Worm (Caenorhabditis elegans) whole organism, young adult: ENCODE measurements around the gene C35B1.5.

Source experiments
- B0019.2 ChIP-seq: fragments of 200-800 bp; sonication (Bioruptor generic); conservative IDR thresholded peaks from 2 replicates; pipeline ENCODE4 v1.3.6; 2022; ENCODE audit warnings: missing genetic modification reagents, missing genetic modification characterization, missing compliant biosample characterization
- B0035.1 ChIP-seq: sonication (generic microtip); optimal IDR thresholded peaks from 2 replicates; lab custom pipeline; 2016; ENCODE audit warnings: missing genetic modification characterization, mild to moderate bottlenecking, missing compliant biosample characterization, missing genotype, missing genetic modification reagents
- C17E4.6 ChIP-seq: fragments of 200-800 bp; sonication (Bioruptor generic); IDR thresholded peaks from 2 replicates; pipeline ENCODE4 v1.3.6; 2022; ENCODE audit warnings: missing genetic modification reagents, missing genetic modification characterization, missing compliant biosample characterization
- D2030.7 ChIP-seq: fragments of 200-800 bp; sonication (Bioruptor generic); IDR thresholded peaks from 2 replicates; pipeline ENCODE4 v1.3.6; 2022; ENCODE audit warnings: missing genetic modification reagents, missing genetic modification characterization, missing compliant biosample characterization
- F23B12.7 ChIP-seq: sonication (generic microtip); optimal IDR thresholded peaks from 2 replicates; lab custom pipeline; 2017; ENCODE audit warnings: missing genetic modification characterization, mild to moderate bottlenecking, missing compliant biosample characterization, antibody characterized with exemption, moderate library complexity; ENCODE audit not compliant: insufficient read depth
- F33H1.4 ChIP-seq: fragments of 200-800 bp; sonication (Bioruptor generic); IDR thresholded peaks from 2 replicates; pipeline ENCODE4 v1.3.6; 2022; ENCODE audit warnings: missing genetic modification reagents, missing genetic modification characterization, missing compliant biosample characterization
- F52B5.7 ChIP-seq: sonication (generic microtip); optimal IDR thresholded peaks from 2 replicates; lab custom pipeline; 2016; ENCODE audit warnings: mild to moderate bottlenecking, missing genetic modification characterization, missing compliant biosample characterization
- K11D2.4 ChIP-seq: fragments of 200-800 bp; sonication (Bioruptor generic); IDR thresholded peaks from 2 replicates; pipeline ENCODE4 v1.3.6; 2022; ENCODE audit warnings: missing genetic modification reagents, missing genetic modification characterization, missing compliant biosample characterization
- aptf-3 ChIP-seq: fragments of 200-800 bp; sonication (Bioruptor generic); IDR thresholded peaks from 2 replicates; pipeline ENCODE4 v1.3.6; 2022; ENCODE audit warnings: missing genetic modification characterization, missing compliant biosample characterization
- atf-7 ChIP-seq: sonication (generic microtip); optimal IDR thresholded peaks from 2 replicates; lab custom pipeline; 2017; ENCODE audit warnings: mild to moderate bottlenecking, missing genetic modification characterization, missing compliant biosample characterization
- athp-1 ChIP-seq: sonication (generic microtip); optimal IDR thresholded peaks from 2 replicates; lab custom pipeline; 2017; ENCODE audit warnings: mild to moderate bottlenecking, missing genetic modification characterization, missing compliant biosample characterization
- attf-3 ChIP-seq: fragments of 200-800 bp; sonication (Bioruptor generic); conservative IDR thresholded peaks from 2 replicates; pipeline ENCODE4 v1.3.6; 2022; ENCODE audit warnings: missing genetic modification reagents, missing genetic modification characterization, missing compliant biosample characterization
- attf-6 ChIP-seq: fragments of 200-800 bp; sonication (Bioruptor generic); IDR thresholded peaks from 2 replicates; pipeline ENCODE4 v1.3.6; 2022; ENCODE audit warnings: missing genetic modification reagents, missing genetic modification characterization, missing compliant biosample characterization
- bed-1 ChIP-seq: fragments of 200-800 bp; sonication (Bioruptor generic); IDR thresholded peaks from 2 replicates; pipeline ENCODE4 v1.3.6; 2022; ENCODE audit warnings: missing genetic modification reagents, missing genetic modification characterization, missing compliant biosample characterization
- bed-2 ChIP-seq: fragments of 200-800 bp; sonication (Bioruptor generic); IDR thresholded peaks from 2 replicates; pipeline ENCODE4 v1.3.6; 2022; ENCODE audit warnings: missing genetic modification reagents, missing genetic modification characterization, missing compliant biosample characterization
- ccch-3 ChIP-seq: fragments of 200-800 bp; sonication (Bioruptor generic); optimal IDR thresholded peaks from 2 replicates; lab custom pipeline; 2018; ENCODE audit warnings: mild to moderate bottlenecking, missing genetic modification characterization, missing compliant biosample characterization
- cebp-1 ChIP-seq, 2 experiments: fragments of 200-800 bp in 1 of 2; sonication (Bioruptor generic) in 1 of 2; sonication (generic microtip) in 1 of 2; IDR thresholded peaks in 1 of 2; optimal IDR thresholded peaks in 1 of 2; 2 replicates each; pipeline versions ENCODE4 v1.3.6 to Lab custom; 2017 to 2022; ENCODE audit warnings: missing compliant biosample characterization in 2 of 2, missing genetic modification characterization in 2 of 2, mild to moderate bottlenecking in 1 of 2, missing genetic modification reagents in 1 of 2, moderate library complexity in 1 of 2
- cebp-2 ChIP-seq: fragments of 200-800 bp; sonication (Bioruptor generic); IDR thresholded peaks from 2 replicates; pipeline ENCODE4 v1.3.6; 2022; ENCODE audit warnings: missing genetic modification characterization, missing compliant biosample characterization
- ceh-100 ChIP-seq: fragments of 200-800 bp; sonication (Bioruptor generic); IDR thresholded peaks from 2 replicates; pipeline ENCODE4 v1.3.6; 2022; ENCODE audit warnings: missing genetic modification reagents, missing genetic modification characterization, missing compliant biosample characterization
- ceh-58 ChIP-seq: fragments of 200-800 bp; sonication (Bioruptor generic); IDR thresholded peaks from 2 replicates; pipeline ENCODE4 v1.3.6; 2022; ENCODE audit warnings: missing genetic modification characterization, missing compliant biosample characterization
- chd-7 ChIP-seq: sonication (generic microtip); optimal IDR thresholded peaks from 2 replicates; lab custom pipeline; 2016; ENCODE audit warnings: mild to moderate bottlenecking, missing genetic modification characterization, moderate library complexity, missing compliant biosample characterization
- dpl-1 ChIP-seq: fragments of 150-350 bp; optimal IDR thresholded peaks from 2 replicates; lab custom pipeline; 2014; ENCODE audit warnings: missing biosample characterization, missing genetic modification reagents, missing genetic modification characterization
- efl-1 ChIP-seq: fragments of 150-350 bp; optimal IDR thresholded peaks from 2 replicates; lab custom pipeline; 2014; ENCODE audit warnings: missing biosample characterization, missing genetic modification reagents, missing genetic modification characterization
- gei-17 ChIP-seq: fragments of 200-800 bp; sonication (Bioruptor generic); optimal IDR thresholded peaks from 2 replicates; lab custom pipeline; 2018; ENCODE audit warnings: mild to moderate bottlenecking, missing genetic modification characterization, missing compliant biosample characterization
- hlh-12 ChIP-seq: sonication (generic microtip); optimal IDR thresholded peaks from 2 replicates; lab custom pipeline; 2016; ENCODE audit warnings: missing genetic modification characterization, missing compliant biosample characterization
- hmg-20 ChIP-seq: fragments of 200-800 bp; sonication (Bioruptor generic); IDR thresholded peaks from 2 replicates; pipeline ENCODE4 v1.3.6; 2022; ENCODE audit warnings: missing genetic modification reagents, missing genetic modification characterization, missing compliant biosample characterization
- lag-1 ChIP-seq: fragments of 200-800 bp; sonication (Bioruptor generic); IDR thresholded peaks from 2 replicates; pipeline ENCODE4 v1.3.6; 2022; ENCODE audit warnings: missing genetic modification reagents, missing genetic modification characterization, missing compliant biosample characterization
- lin-26 ChIP-seq: fragments of 200-800 bp; sonication (Bioruptor generic); IDR thresholded peaks from 2 replicates; pipeline ENCODE4 v1.3.6; 2022; ENCODE audit warnings: missing genetic modification reagents, missing genetic modification characterization, missing compliant biosample characterization
- lsl-1 ChIP-seq: fragments of 200-800 bp; sonication (Bioruptor generic); optimal IDR thresholded peaks from 2 replicates; lab custom pipeline; 2018; ENCODE audit warnings: mild to moderate bottlenecking, missing genetic modification characterization, moderate library complexity, missing compliant biosample characterization
- madf-6 ChIP-seq: fragments of 200-800 bp; sonication (Bioruptor generic); IDR thresholded peaks from 2 replicates; pipeline ENCODE4 v1.3.6; 2022; ENCODE audit warnings: missing genetic modification reagents, missing genetic modification characterization, missing compliant biosample characterization
- mcd-1 ChIP-seq: fragments of 200-800 bp; sonication (Bioruptor generic); IDR thresholded peaks from 2 replicates; pipeline ENCODE4 v1.3.6; 2022; ENCODE audit warnings: missing genetic modification reagents, missing genetic modification characterization, missing compliant biosample characterization
- mel-28 ChIP-seq: sonication (generic microtip); optimal IDR thresholded peaks from 2 replicates; lab custom pipeline; 2016; ENCODE audit warnings: borderline replicate concordance, mild to moderate bottlenecking, missing genetic modification characterization, missing compliant biosample characterization
- mes-4 ChIP-seq: sonication (generic microtip); optimal IDR thresholded peaks from 2 replicates; lab custom pipeline; 2016; ENCODE audit warnings: missing genotype, missing genetic modification characterization, missing compliant biosample characterization
- nhr-120 ChIP-seq: fragments of 200-800 bp; sonication (Bioruptor generic); IDR thresholded peaks from 2 replicates; pipeline ENCODE4 v1.3.6; 2022; ENCODE audit warnings: missing genetic modification characterization, missing compliant biosample characterization
- nhr-90 ChIP-seq: sonication (generic microtip); optimal IDR thresholded peaks from 2 replicates; lab custom pipeline; 2016; ENCODE audit warnings: missing genotype, mild to moderate bottlenecking, missing genetic modification characterization, missing compliant biosample characterization
- pbrm-1 ChIP-seq: fragments of 200-800 bp; sonication (Bioruptor generic); IDR thresholded peaks from 2 replicates; pipeline ENCODE4 v1.3.6; 2022; ENCODE audit warnings: missing genetic modification reagents, missing genetic modification characterization, missing compliant biosample characterization
- pha-4 ChIP-seq: fragments of 150-350 bp; sonication (generic microtip); optimal IDR thresholded peaks from 2 replicates; lab custom pipeline; 2014; ENCODE audit warnings: missing biosample characterization, missing genetic modification reagents, missing genetic modification characterization
- sea-2 ChIP-seq: fragments of 200-800 bp; sonication (Bioruptor generic); IDR thresholded peaks from 2 replicates; pipeline ENCODE4 v1.3.6; 2022; ENCODE audit warnings: missing genetic modification characterization, missing compliant biosample characterization
- snpc-1.1 ChIP-seq: sonication (generic microtip); optimal IDR thresholded peaks from 2 replicates; lab custom pipeline; 2017; ENCODE audit warnings: missing genetic modification characterization, mild to moderate bottlenecking, missing compliant biosample characterization, antibody characterized with exemption, moderate library complexity, missing genotype, missing genetic modification reagents; ENCODE audit not compliant: insufficient read depth
- snpc-3.4 ChIP-seq: sonication (generic microtip); optimal IDR thresholded peaks from 2 replicates; lab custom pipeline; 2017; ENCODE audit warnings: missing genetic modification characterization, mild to moderate bottlenecking, missing compliant biosample characterization, antibody characterized with exemption, moderate library complexity, missing genotype, missing genetic modification reagents
- snpc-4 ChIP-seq, 5 experiments: fragments of 150-350 bp in 1 of 5; sonication (generic microtip) in 4 of 5; optimal IDR thresholded peaks; 2 replicates each; lab custom pipeline; 2014 to 2018; ENCODE audit warnings: missing genetic modification characterization in 5 of 5, missing biosample characterization in 3 of 5, antibody characterized with exemption in 2 of 5, mild to moderate bottlenecking in 2 of 5, missing compliant biosample characterization in 2 of 5, missing genotype in 2 of 5, moderate library complexity in 2 of 5, missing genetic modification reagents in 1 of 5
- zfh-2 ChIP-seq: fragments of 200-800 bp; sonication (Bioruptor generic); conservative IDR thresholded peaks from 2 replicates; pipeline ENCODE4 v1.3.6; 2022; ENCODE audit warnings: missing genetic modification reagents, missing genetic modification characterization, missing compliant biosample characterization
- zim-3 ChIP-seq: sonication (generic microtip); optimal IDR thresholded peaks from 2 replicates; lab custom pipeline; 2017; ENCODE audit warnings: mild to moderate bottlenecking, missing genetic modification characterization, moderate library complexity, missing compliant biosample characterization
- ztf-18 ChIP-seq: sonication (generic microtip); optimal IDR thresholded peaks from 2 replicates; lab custom pipeline; 2016; ENCODE audit warnings: missing genotype, mild to moderate bottlenecking, missing genetic modification characterization, missing compliant biosample characterization
- ztf-26 ChIP-seq: sonication (generic microtip); optimal IDR thresholded peaks from 2 replicates; lab custom pipeline; 2017; ENCODE audit warnings: missing genetic modification characterization, missing compliant biosample characterization
- ztf-3 ChIP-seq: fragments of 200-800 bp; sonication (Bioruptor generic); optimal IDR thresholded peaks from 2 replicates; lab custom pipeline; 2018; ENCODE audit warnings: mild to moderate bottlenecking, missing genetic modification characterization, missing compliant biosample characterization

C35B1.5 gene

DNA sequence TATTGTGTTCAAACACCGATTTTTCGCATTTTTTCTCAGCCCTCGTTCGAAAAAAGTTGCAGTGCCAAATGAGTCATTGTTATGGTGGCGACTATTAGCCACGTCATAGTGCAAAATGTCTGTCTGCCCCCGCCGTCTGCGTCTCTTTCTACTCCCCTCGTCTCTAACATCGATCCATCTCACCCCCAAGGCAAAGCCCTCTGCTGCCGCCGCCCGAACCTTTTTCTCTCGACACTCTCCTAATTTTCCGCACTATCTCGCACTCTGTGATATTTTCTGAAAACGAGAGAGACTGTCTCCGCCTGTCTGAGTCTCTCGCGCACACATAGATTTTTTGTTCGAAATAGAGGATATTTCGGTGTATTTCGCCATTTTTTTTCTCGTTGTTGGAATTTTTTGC lies 9.1 kb upstream of the C35B1.5 start (continued):
- no peak for TF ChIP-seq bed-1 (GFP tag; lab: Robert Waterston, UW)
- peak; percentile 95 for TF ChIP-seq zfh-2 (GFP tag; lab: Robert Waterston, UW)
- peak; percentile 0 for TF ChIP-seq ztf-18 (tag; lab: Kevin White, UChicago)
- no peak for TF ChIP-seq chd-7 (tag; lab: Kevin White, UChicago)
- no peak for TF ChIP-seq mes-4 (tag; lab: Kevin White, UChicago)
- TF ChIP-seq lag-1 = no peak
- TF ChIP-seq snpc-3.4 (tag; lab: Kevin White, UChicago) = no peak
- no peak for TF ChIP-seq snpc-1.1 (tag; lab: Kevin White, UChicago)

DNA sequence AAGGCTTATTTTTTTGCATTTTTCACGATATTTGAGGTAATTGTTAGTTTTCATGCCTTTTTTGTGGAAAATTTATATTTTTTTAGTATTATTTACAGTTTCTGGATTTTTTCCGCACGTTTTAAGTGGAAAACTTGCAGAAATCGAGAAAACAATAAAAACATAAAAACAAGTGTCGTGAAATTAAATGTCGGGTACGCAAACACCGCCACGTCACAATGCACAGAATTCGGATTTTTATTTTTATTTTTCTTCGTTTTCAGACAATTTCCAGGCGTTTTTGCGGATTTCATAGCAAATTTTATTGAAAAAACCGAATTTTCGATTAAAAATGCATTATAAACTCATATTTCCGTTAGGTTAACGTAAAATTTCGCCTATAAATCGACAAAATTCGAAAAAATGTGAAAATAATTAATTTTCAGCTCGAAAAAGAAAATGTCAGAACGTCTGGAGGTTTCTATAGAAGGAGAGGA lies 1.8 kb upstream of the C35B1.5 start, which contains the start of gene C35B1.2:
Gene C35B1.2 (plus strand): TSS at position 426 of the 476 bp plus-strand sequence.
- no peak for TF ChIP-seq attf-6 (GFP tag; lab: Robert Waterston, UW)
- no peak for TF ChIP-seq attf-3 (GFP tag; lab: Robert Waterston, UW)
- TF ChIP-seq efl-1 (GFP tag; lab: Kevin White, UChicago) = peak; percentile 21
- no peak for TF ChIP-seq dpl-1
- TF ChIP-seq snpc-4 (GFP tag; optimal IDR thresholded peaks at IDR 0.05; lab: Kevin White, UChicago) = no peak
- peak in 1 of 4 experiments; percentile 9 for TF ChIP-seq snpc-4 (tag; optimal IDR thresholded peaks at IDR 0.05; lab: Kevin White, UChicago)
- no peak for TF ChIP-seq mel-28 (tag; lab: Kevin White, UChicago)
- TF ChIP-seq cebp-2 (GFP tag; lab: Robert Waterston, UW) = no peak
- TF ChIP-seq ceh-58 = no peak
- no peak for TF ChIP-seq D2030.7
- peak; percentile 1 for TF ChIP-seq F23B12.7 (tag; lab: Kevin White, UChicago)
- TF ChIP-seq ztf-26 (tag; lab: Kevin White, UChicago) = no peak
- no peak for TF ChIP-seq hmg-20 (GFP tag; lab: Robert Waterston, UW)
- TF ChIP-seq K11D2.4 = no peak
- TF ChIP-seq ceh-100 = no peak
- no peak for TF ChIP-seq bed-2 (GFP tag; lab: Robert Waterston, UW)
- TF ChIP-seq sea-2 (GFP tag; lab: Robert Waterston, UW) = no peak
- TF ChIP-seq gei-17 (GFP tag; lab: Kevin White, UChicago) = no peak
- TF ChIP-seq F52B5.7 (tag; lab: Kevin White, UChicago) = no peak
- 0 out of 2 replicates have a peak, but pooled peaks have one; percentile 13 for TF ChIP-seq F33H1.4 (GFP tag; lab: Robert Waterston, UW)
- TF ChIP-seq lsl-1 = peak; percentile 5
- TF ChIP-seq nhr-90 (tag; lab: Kevin White, UChicago) = no peak
- TF ChIP-seq athp-1 (tag; lab: Kevin White, UChicago) = peak; percentile 93
- TF ChIP-seq ztf-3 (GFP tag; lab: Kevin White, UChicago) = no peak
- no peak for TF ChIP-seq ccch-3 (GFP tag; lab: Kevin White, UChicago)
- TF ChIP-seq madf-6 (GFP tag; lab: Robert Waterston, UW) = no peak
- no peak for TF ChIP-seq B0035.1 (tag; lab: Kevin White, UChicago)
- no peak for TF ChIP-seq cebp-1 (GFP tag; IDR thresholded peaks at IDR 0.05; lab: Robert Waterston, UW)
- no peak for TF ChIP-seq cebp-1 (tag; optimal IDR thresholded peaks at IDR 0.05; lab: Kevin White, UChicago)
- no peak for TF ChIP-seq aptf-3 (GFP tag; lab: Robert Waterston, UW)
- no peak for TF ChIP-seq C17E4.6 (GFP tag; lab: Robert Waterston, UW)
- no peak for TF ChIP-seq zim-3
- TF ChIP-seq pha-4 = no peak
- no peak for TF ChIP-seq lin-26 (GFP tag; lab: Robert Waterston, UW)
- TF ChIP-seq mcd-1 (GFP tag; lab: Robert Waterston, UW) = 0 out of 2 replicates have a peak, but pooled peaks have one; percentile 9
- TF ChIP-seq hlh-12 (tag; lab: Kevin White, UChicago) = no peak
- TF ChIP-seq atf-7 (tag; lab: Kevin White, UChicago) = no peak
- no peak for TF ChIP-seq pbrm-1
- no peak for TF ChIP-seq nhr-120 (GFP tag; lab: Robert Waterston, UW)
- TF ChIP-seq B0019.2 (GFP tag; lab: Robert Waterston, UW) = no peak
